Fruit fly (Drosophila melanogaster): ENCODE results near the gene CG11911.

The CG11911 gene

dm6 chr2L:273603-274002, 47.4 kb downstream of the CG11911 start, which contains the start of the genes mbm and CG11555 (continued):
- peak in 1 of 3 experiments; percentile 15 for TF ChIP-seq lola (GFP tag; optimal IDR thresholded peaks at IDR 0.05)
- no peak for TF ChIP-seq Asciz (GFP tag; optimal IDR thresholded peaks at IDR 0.05)
- TF ChIP-seq CG11456 (GFP tag; IDR thresholded peaks at IDR 0.05): no peak
- TF ChIP-seq CG13775 (GFP tag; optimal IDR thresholded peaks at IDR 0.05): peak; percentile 34
- TF ChIP-seq Mrtf (GFP tag; IDR thresholded peaks at IDR 0.05): no peak
- TF ChIP-seq z (GFP tag; IDR thresholded peaks at IDR 0.05): no peak
- TF ChIP-seq CG6175 (GFP tag; IDR thresholded peaks at IDR 0.05): no peak
- peak; percentile 21; the same call in 1 of the 3 replicates for TF ChIP-seq CG34422 (GFP tag; IDR thresholded peaks at IDR 0.05)
- no peak for TF ChIP-seq CG31365 (tag; optimal IDR thresholded peaks at IDR 0.05)
- TF ChIP-seq vvl (GFP tag; IDR thresholded peaks at IDR 0.05): no peak
- no peak for TF ChIP-seq gt (GFP tag; IDR thresholded peaks at IDR 0.05)
- no peak for TF ChIP-seq CG12942 (GFP tag; optimal IDR thresholded peaks at IDR 0.05)

DNA sequence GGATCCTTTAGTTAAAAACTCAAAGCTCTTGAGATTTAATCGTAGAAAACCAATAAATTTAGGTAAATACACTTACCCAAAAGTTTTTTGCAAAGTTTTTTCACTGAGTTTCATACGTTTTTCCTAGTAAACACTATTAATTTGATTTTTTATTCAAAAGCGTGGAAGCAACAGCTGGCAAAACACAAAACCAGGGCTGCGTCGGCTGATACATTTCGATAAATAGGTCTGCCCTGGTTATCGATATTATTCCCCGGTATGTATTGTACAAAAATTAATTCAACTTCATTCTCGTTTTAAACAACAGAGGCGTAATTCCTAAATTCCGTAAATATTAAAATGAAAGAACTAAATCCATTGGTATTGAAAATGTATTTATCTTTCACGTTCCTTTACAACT, 49.5 kb downstream of the CG11911 start, which contains the start of gene Dus1:
Dus1 (minus strand) TSS at position 192 of the 400 bp plus-strand sequence.
- no peak for TF ChIP-seq CG13424 (tag; optimal IDR thresholded peaks at IDR 0.05)
- no peak for TF ChIP-seq slbo (GFP tag; IDR thresholded peaks at IDR 0.05)
- no peak for TF ChIP-seq jumu (GFP tag; optimal IDR thresholded peaks at IDR 0.05)
- TF ChIP-seq Med (GFP tag): peak; percentile 73
- TF ChIP-seq emc (GFP tag; optimal IDR thresholded peaks at IDR 0.05): no peak
- TF ChIP-seq CG12155 (GFP tag; optimal IDR thresholded peaks at IDR 0.05): no peak
- TF ChIP-seq sens (GFP tag): peak; percentile 38
- TF ChIP-seq lilli (GFP tag; optimal IDR thresholded peaks at IDR 0.05): no peak
- peak; percentile 97 for TF ChIP-seq CG7928 (GFP tag; optimal IDR thresholded peaks at IDR 0.05)
- no peak for TF ChIP-seq ttk (GFP tag; IDR thresholded peaks at IDR 0.05)
- peak; percentile 53; the same call in 2 of the 3 replicates for TF ChIP-seq CG16813 (GFP tag; IDR thresholded peaks at IDR 0.05; ENCODE audit: partially characterized antibody)
- 0 out of 3 replicates have a peak, but pooled peaks have one; percentile 15 for TF ChIP-seq CG17361 (GFP tag; IDR thresholded peaks at IDR 0.05)
- TF ChIP-seq CG5180 (GFP tag; optimal IDR thresholded peaks at IDR 0.05): no peak
- no peak for TF ChIP-seq crol (GFP tag; IDR thresholded peaks at IDR 0.05)
- TF ChIP-seq tap (tag; optimal IDR thresholded peaks at IDR 0.05): no peak
- no peak for TF ChIP-seq tx (GFP tag; optimal IDR thresholded peaks at IDR 0.05)
- TF ChIP-seq hbn (GFP tag; IDR thresholded peaks at IDR 0.05; ENCODE audit: partially characterized antibody): peak; percentile 72
- no peak for TF ChIP-seq CG12104 (GFP tag; optimal IDR thresholded peaks at IDR 0.05)
- TF ChIP-seq HLHmδ (GFP tag; optimal IDR thresholded peaks at IDR 0.05): no peak
- TF ChIP-seq wor (GFP tag; IDR thresholded peaks at IDR 0.05): no peak
- TF ChIP-seq Atf6 (GFP tag; IDR thresholded peaks at IDR 0.05): no peak
- no peak for TF ChIP-seq ato (GFP tag; IDR thresholded peaks at IDR 0.05; ENCODE audit: partially characterized antibody)
- TF ChIP-seq slp2 (GFP tag; optimal IDR thresholded peaks at IDR 0.05): no peak
- TF ChIP-seq CG4820 (GFP tag; optimal IDR thresholded peaks at IDR 0.05): no peak
- peak; percentile 65 for TF ChIP-seq CG15601 (tag; optimal IDR thresholded peaks at IDR 0.05)
- peak; percentile 47 for TF ChIP-seq row (GFP tag; IDR thresholded peaks at IDR 0.05)
- TF ChIP-seq CTCF (GFP tag; optimal IDR thresholded peaks at IDR 0.05): peak; percentile 7
- no peak for TF ChIP-seq CG10274 (GFP tag; optimal IDR thresholded peaks at IDR 0.05)
- TF ChIP-seq fd3F (GFP tag; optimal IDR thresholded peaks at IDR 0.05): no peak
- TF ChIP-seq ara (GFP tag; IDR thresholded peaks at IDR 0.05): no peak
- no peak for TF ChIP-seq cad (GFP tag; optimal IDR thresholded peaks at IDR 0.05)
- TF ChIP-seq knrl (GFP tag; IDR thresholded peaks at IDR 0.05; ENCODE audit: partially characterized antibody): peak; percentile 42; the same call in 1 of the 3 replicates
- no peak for TF ChIP-seq gce (GFP tag; IDR thresholded peaks at IDR 0.05)
- no peak for TF ChIP-seq chm (GFP tag; IDR thresholded peaks at IDR 0.05)
- peak; percentile 73 for TF ChIP-seq Dp (GFP tag; optimal IDR thresholded peaks at IDR 0.05)
- TF ChIP-seq CG2712 (tag; optimal IDR thresholded peaks at IDR 0.05): peak; percentile 15
- no peak for TF ChIP-seq CG12071 (GFP tag; optimal IDR thresholded peaks at IDR 0.05)
- TF ChIP-seq sna (GFP tag; IDR thresholded peaks at IDR 0.05; ENCODE audit: partially characterized antibody): 0 out of 2 replicates have a peak, but pooled peaks have one; percentile 55
- peak; percentile 50 for TF ChIP-seq Ets97D (GFP tag; optimal IDR thresholded peaks at IDR 0.05)
- no peak for TF ChIP-seq run (tag; optimal IDR thresholded peaks at IDR 0.05)
